Fruit fly (Drosophila melanogaster): Measurements from ENCODE around the gene TP53INP.

- no peak for TF ChIP-seq CG17806 (tag; optimal IDR thresholded peaks at IDR 0.05)
- no peak for TF ChIP-seq CG9948 (tag; optimal IDR thresholded peaks at IDR 0.05)
- no peak for TF ChIP-seq Ets98B (GFP tag; IDR thresholded peaks at IDR 0.05)
- no peak for TF ChIP-seq EcR (GFP tag; optimal IDR thresholded peaks at IDR 0.05)
- TF ChIP-seq CG12605 (GFP tag; IDR thresholded peaks at IDR 0.05): no peak
- no peak for TF ChIP-seq Pif1A (GFP tag; optimal IDR thresholded peaks at IDR 0.05)
- no peak for TF ChIP-seq CG15710 (tag; optimal IDR thresholded peaks at IDR 0.05)
These were observed 10.4 kb upstream of the TP53INP start for dm6 chr3L:4396372-4396771.

All from whole organism, pupa.